Fruit fly (Drosophila melanogaster) whole organism, pupa: ENCODE results near the gene Dnaaf5.

ENCODE experiments used
- CG14655 ChIP-seq: fragments of 200-800 bp; sonication (Bioruptor generic); optimal IDR thresholded peaks from 3 replicates; lab custom pipeline; 2017; ENCODE audit warnings: mild to moderate bottlenecking, missing biosample characterization, missing genetic modification reagents, missing genetic modification characterization
- CG17806 ChIP-seq: fragments of 200-800 bp; sonication (Bioruptor generic); optimal IDR thresholded peaks from 2 replicates; lab custom pipeline; 2018; ENCODE audit warnings: missing biosample characterization, mild to moderate bottlenecking, missing genetic modification characterization, moderate library complexity
- CG9948 ChIP-seq: fragments of 200-800 bp; sonication (Bioruptor generic); optimal IDR thresholded peaks from 2 replicates; lab custom pipeline; 2018; ENCODE audit warnings: missing biosample characterization, mild to moderate bottlenecking, missing genetic modification characterization, moderate library complexity
- D1 ChIP-seq: fragments of 200-800 bp; sonication (Bioruptor generic); optimal IDR thresholded peaks from 2 replicates; lab custom pipeline; 2018; ENCODE audit warnings: missing biosample characterization, mild to moderate bottlenecking, missing genetic modification characterization, moderate library complexity
- EcR ChIP-seq: fragments of 200-800 bp; sonication (Bioruptor generic); optimal IDR thresholded peaks from 3 replicates; lab custom pipeline; 2019; ENCODE audit warnings: missing biosample characterization, missing genetic modification characterization, mild to moderate bottlenecking, moderate library complexity, missing genetic modification reagents
- fd96Ca ChIP-seq: fragments of 200-800 bp; sonication (Bioruptor generic); IDR thresholded peaks from 3 replicates; pipeline ENCODE4 v1.3.6; 2022; ENCODE audit warnings: missing biosample characterization, missing genetic modification characterization

- TF ChIP-seq D1 (tag; lab: Kevin White, UChicago) (no peak), CG9948 (tag; lab: Kevin White, UChicago) (no peak), fd96Ca (GFP tag; lab: Robert Waterston, UW) (no peak), EcR (GFP tag; lab: Kevin White, UChicago) (no peak), CG14655 (no peak), CG17806 (no peak)
Observed at dm6 chr3R:14365918-14366317, 4.3 kb upstream of the Dnaaf5 start.
